Fruit fly (Drosophila melanogaster): ENCODE data around the gene csw.
A peak's percentile ranks its signal among the peaks of the same experiment; 100 is the strongest.

Gene csw

DNA sequence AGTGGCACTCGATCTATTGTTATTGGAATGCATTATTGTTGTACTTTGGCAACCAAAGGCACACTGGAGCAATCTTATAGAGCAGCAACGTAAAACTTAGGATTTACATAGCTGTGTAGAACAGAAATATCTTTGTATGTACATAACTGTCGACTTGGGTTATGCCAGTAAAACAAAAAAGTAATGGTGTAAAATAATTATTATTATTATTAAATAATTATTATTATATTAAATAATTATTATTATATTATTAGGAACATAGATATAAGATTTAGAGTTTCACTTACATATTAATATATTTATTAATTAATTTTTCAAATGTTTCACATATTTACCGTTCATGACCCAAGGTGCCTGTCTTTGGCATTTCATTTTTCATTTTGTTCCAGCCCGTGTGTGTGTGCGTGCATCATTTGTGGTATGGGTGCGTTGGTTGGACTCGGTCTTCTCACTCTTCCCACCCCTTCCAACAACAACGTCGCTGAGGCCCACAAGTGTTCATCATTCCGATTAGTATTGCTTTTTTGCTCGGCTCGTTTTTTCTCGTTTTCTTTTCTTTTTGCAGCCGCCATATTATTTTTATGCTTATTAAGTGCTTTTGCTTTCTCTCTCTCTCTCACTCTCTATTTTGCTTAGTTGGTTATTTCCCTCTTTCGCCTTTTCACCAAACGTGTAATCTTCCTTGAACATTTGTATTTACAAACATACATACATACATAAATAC lies 30.1 kb downstream of the csw start (continued):
- TF ChIP-seq Opbp (GFP tag; IDR thresholded peaks at IDR 0.05; ENCODE audit: partially characterized antibody) (no peak), CG6654 (GFP tag; optimal IDR thresholded peaks at IDR 0.05) (peak; percentile 92), luna (GFP tag; optimal IDR thresholded peaks at IDR 0.05) (peak; percentile 28), Jarid2 (GFP tag; optimal IDR thresholded peaks at IDR 0.05) (peak; percentile 83), lov (optimal IDR thresholded peaks at IDR 0.05) (no peak), lov (GFP tag; IDR thresholded peaks at IDR 0.05) (peak; percentile 75; the same call in 1 of the 3 replicates), pita (GFP tag; optimal IDR thresholded peaks at IDR 0.05) (no peak), HLH54F (GFP tag; optimal IDR thresholded peaks at IDR 0.05) (peak; percentile 84), fd102C (GFP tag; optimal IDR thresholded peaks at IDR 0.05) (peak; percentile 87), bsh (GFP tag; optimal IDR thresholded peaks at IDR 0.05) (peak; percentile 80 to 96), CG7963 (GFP tag; IDR thresholded peaks at IDR 0.05; ENCODE audit: partially characterized antibody) (no peak), CG33213 (GFP tag; optimal IDR thresholded peaks at IDR 0.05) (peak; percentile 59), CG12744 (GFP tag; optimal IDR thresholded peaks at IDR 0.05) (peak; percentile 22), CG16813 (GFP tag; IDR thresholded peaks at IDR 0.05; ENCODE audit: partially characterized antibody) (peak; percentile 37), danr (GFP tag; IDR thresholded peaks at IDR 0.05) (peak; percentile 91), eve (GFP tag; optimal IDR thresholded peaks at IDR 0.05) (no peak), CG31441 (GFP tag; IDR thresholded peaks at IDR 0.05) (peak; percentile 100), ase (GFP tag; IDR thresholded peaks at IDR 0.05) (peak; percentile 91), ato (GFP tag; IDR thresholded peaks at IDR 0.05; ENCODE audit: partially characterized antibody) (no peak), ranshi (GFP tag; IDR thresholded peaks at IDR 0.05) (peak; percentile 90), CG1647 (GFP tag; optimal IDR thresholded peaks at IDR 0.05) (peak; percentile 60), CG4360 (GFP tag; IDR thresholded peaks at IDR 0.05) (peak; percentile 77), fd64A (GFP tag; optimal IDR thresholded peaks at IDR 0.05) (peak; percentile 82), CG15011 (GFP tag; optimal IDR thresholded peaks at IDR 0.05) (peak; percentile 77), CG17612 (GFP tag; IDR thresholded peaks at IDR 0.05) (peak; percentile 67), lab (GFP tag; optimal IDR thresholded peaks at IDR 0.05) (peak; percentile 97), CG10565 (GFP tag; optimal IDR thresholded peaks at IDR 0.05) (peak; percentile 80), lilli (GFP tag; optimal IDR thresholded peaks at IDR 0.05) (peak; percentile 84), CG31224 (GFP tag; IDR thresholded peaks at IDR 0.05) (peak; percentile 87), sr (GFP tag; IDR thresholded peaks at IDR 0.05) (peak; percentile 22; the same call in 1 of the 3 replicates), chif (GFP tag; optimal IDR thresholded peaks at IDR 0.05) (peak; percentile 70 to 86), CG4854 (GFP tag; optimal IDR thresholded peaks at IDR 0.05) (peak; percentile 76), tx (GFP tag; optimal IDR thresholded peaks at IDR 0.05) (peak; percentile 77), CG11247 (GFP tag; IDR thresholded peaks at IDR 0.05) (peak; percentile 89), CG10147 (GFP tag; optimal IDR thresholded peaks at IDR 0.05) (peak; percentile 98), CG1233 (GFP tag; optimal IDR thresholded peaks at IDR 0.05) (peak; percentile 98), Dip3 (GFP tag; optimal IDR thresholded peaks at IDR 0.05) (peak; percentile 80), schlank (tag; optimal IDR thresholded peaks at IDR 0.05) (peak; percentile 89), CG1602 (GFP tag; optimal IDR thresholded peaks at IDR 0.05) (peak; percentile 95), CG4730 (GFP tag; IDR thresholded peaks at IDR 0.05) (peak; percentile 83), CG15269 (tag; optimal IDR thresholded peaks at IDR 0.05) (peak; percentile 97), Hr39 (optimal IDR thresholded peaks at IDR 0.05) (no peak), Ada2b (GFP tag; IDR thresholded peaks at IDR 0.05) (peak; percentile 89), Sin3A (optimal IDR thresholded peaks at IDR 0.05) (no peak), CG13287 (GFP tag; IDR thresholded peaks at IDR 0.05; ENCODE audit: partially characterized antibody) (no peak), Sry-β (GFP tag; optimal IDR thresholded peaks at IDR 0.05) (peak; percentile 73), Fer1 (GFP tag; optimal IDR thresholded peaks at IDR 0.05) (peak; percentile 97), CG17385 (GFP tag; optimal IDR thresholded peaks at IDR 0.05) (peak; percentile 96), slbo (GFP tag; IDR thresholded peaks at IDR 0.05) (peak; percentile 95), nerfin-2 (GFP tag; IDR thresholded peaks at IDR 0.05; ENCODE audit: partially characterized antibody) (no peak)

Data from whole organism, embryonic.